Fruit fly (Drosophila melanogaster) whole organism, wandering third instar larva: ENCODE data around the gene CG3402.

ENCODE experiments used
- Dfd ChIP-seq: fragments of >200 bp; optimal IDR thresholded peaks from 2 replicates; lab custom pipeline; 2017; ENCODE audit warnings: missing biosample characterization, missing genetic modification characterization
- Hr83 ChIP-seq: fragments of 200-300 bp; sonication (Bioruptor generic); optimal IDR thresholded peaks from 2 replicates; lab custom pipeline; 2016; ENCODE audit warnings: missing biosample characterization, mild to moderate bottlenecking, missing genetic modification characterization, moderate library complexity; ENCODE audit not compliant: poor library complexity, severe bottlenecking
- br ChIP-seq: fragments of 200-800 bp; sonication (Bioruptor generic); optimal IDR thresholded peaks from 2 replicates; lab custom pipeline; 2016; ENCODE audit warnings: missing biosample characterization, missing genetic modification characterization
- pan ChIP-seq: fragments of >200 bp; optimal IDR thresholded peaks from 2 replicates; lab custom pipeline; 2017
- usp ChIP-seq: fragments of >200 bp; optimal IDR thresholded peaks from 2 replicates; lab custom pipeline; 2017; ENCODE audit warnings: missing biosample characterization, missing genetic modification characterization

DNA sequence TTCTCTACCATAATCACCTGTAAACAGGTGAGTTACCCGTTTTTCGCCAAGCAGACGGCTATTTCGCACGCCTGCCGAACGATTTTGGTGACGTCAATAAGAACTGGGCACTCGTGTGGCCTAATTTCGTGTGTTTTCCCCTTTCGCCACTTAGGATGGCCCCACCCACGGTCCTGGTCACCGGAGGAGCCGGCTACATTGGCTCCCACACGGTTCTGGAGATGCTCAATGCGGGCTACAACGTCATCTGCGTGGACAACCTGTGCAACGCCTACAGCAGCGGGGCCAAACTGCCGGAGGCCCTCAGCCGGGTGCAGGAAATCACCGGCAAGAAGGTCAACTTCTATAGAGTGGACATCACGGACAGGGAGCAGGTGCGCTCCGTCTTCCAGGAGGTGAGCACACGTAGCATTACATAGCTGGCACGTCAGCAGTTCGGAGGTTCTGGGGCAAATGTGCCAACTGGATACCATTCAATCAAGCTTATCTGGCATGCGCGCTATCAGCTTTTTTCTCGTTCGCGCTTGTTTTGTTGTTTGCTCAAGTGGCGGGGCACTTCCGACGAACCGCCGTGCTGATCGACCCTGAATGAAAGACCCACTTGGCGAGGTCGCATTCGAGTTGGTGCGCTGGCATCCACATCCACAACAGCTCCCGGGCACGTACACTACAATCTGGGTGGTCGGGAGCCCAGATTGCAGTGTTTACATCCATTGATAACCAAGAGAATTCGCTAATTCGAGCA, 3.5 kb downstream of the CG3402 start:
- TF ChIP-seq Hr83 (no peak), usp (GFP tag; lab: Kevin White, UChicago) (no peak), br (GFP tag; lab: Kevin White, UChicago) (no peak), Dfd (GFP tag; lab: Kevin White, UChicago) (no peak), pan (lab: Kevin White, UChicago) (no peak)
